Fruit fly (Drosophila melanogaster) whole organism, prepupa: ENCODE measurements around the gene CG3402.

ENCODE experiments used
- CG3919 ChIP-seq: fragments of 200-800 bp; sonication (Bioruptor generic); optimal IDR thresholded peaks from 3 replicates; lab custom pipeline; 2016; ENCODE audit warnings: missing biosample characterization, missing genetic modification characterization
- CG4318 ChIP-seq: fragments of 200-800 bp; sonication (Bioruptor generic); optimal IDR thresholded peaks from 3 replicates; lab custom pipeline; 2017; ENCODE audit warnings: missing biosample characterization, mild to moderate bottlenecking, missing genetic modification characterization
- CG9139 ChIP-seq: fragments of 200-800 bp; sonication (Bioruptor generic); optimal IDR thresholded peaks from 3 replicates; lab custom pipeline; 2017; ENCODE audit warnings: missing biosample characterization, mild to moderate bottlenecking, missing genetic modification characterization
- Met ChIP-seq: fragments of 200-800 bp; sonication (Bioruptor generic); optimal IDR thresholded peaks from 3 replicates; lab custom pipeline; 2016; ENCODE audit warnings: missing biosample characterization, missing genetic modification characterization
- acj6 ChIP-seq: fragments of 200-800 bp; sonication (Bioruptor generic); optimal IDR thresholded peaks from 3 replicates; lab custom pipeline; 2016; ENCODE audit warnings: missing biosample characterization, missing genetic modification characterization
- svp ChIP-seq: fragments of 200-800 bp; sonication (Bioruptor generic); peaks from one replicate; lab custom pipeline; 2016; ENCODE audit warnings: missing biosample characterization, missing genetic modification characterization

DNA sequence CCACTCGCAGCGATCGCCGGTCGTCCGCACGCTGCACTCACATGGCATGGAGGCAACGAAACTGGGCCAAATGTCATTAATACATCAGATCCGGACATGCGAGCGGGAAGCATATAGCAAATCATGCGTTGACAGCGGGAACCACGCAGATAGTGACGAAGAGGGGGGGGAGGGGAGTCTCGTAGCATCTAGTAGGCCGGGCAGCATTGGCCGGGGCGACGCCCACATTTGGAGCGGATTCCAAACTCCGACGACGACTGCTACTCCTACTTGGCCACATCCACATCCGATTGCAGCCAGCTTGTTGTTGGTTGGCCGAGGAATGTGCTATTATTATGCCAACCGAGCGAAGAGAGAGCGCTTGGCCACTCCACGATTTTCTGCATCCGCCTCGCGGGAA, 17.2 kb downstream of the CG3402 start:
- TF ChIP-seq CG3919 (no peak), acj6 (GFP tag; lab: Kevin White, UChicago) (no peak), CG4318 (GFP tag; lab: Kevin White, UChicago) (no peak), CG9139 (GFP tag; lab: Kevin White, UChicago) (no peak), Met (GFP tag; lab: Kevin White, UChicago) (no peak), svp (GFP tag; lab: Kevin White, UChicago) (no peak)
